Fruit fly (Drosophila melanogaster) Kc167 (cell line): Measurements from ENCODE around the gene CG11672.

Source experiments
- Myc ChIP-seq: fragments of >200 bp; optimal IDR thresholded peaks from 2 replicates; lab custom pipeline; 2017; ENCODE audit warnings: missing external identifiers
- h ChIP-seq: fragments of >200 bp; optimal IDR thresholded peaks from 3 replicates; lab custom pipeline; 2018; ENCODE audit warnings: missing external identifiers

- TF ChIP-seq h (no peak), Myc (lab: Kevin White, UChicago) (no peak)
Measured at dm6 chr3R:8290478-8290877, at the start of gene CG11672.
